Worm (Caenorhabditis elegans) whole organism, L2 larva: ENCODE measurements around the gene ddp-1.

Experiments used
- egl-27 ChIP-seq: sonication (generic microtip); optimal IDR thresholded peaks from 3 replicates; lab custom pipeline; 2017; ENCODE audit warnings: missing biosample characterization, missing genetic modification reagents, missing genetic modification characterization
- mdl-1 ChIP-seq, 2 experiments: fragments of 150-350 bp in 1 of 2; sonication (generic microtip) in 1 of 2; optimal IDR thresholded peaks; 2 replicates each; lab custom pipeline; 2017; ENCODE audit warnings: missing biosample characterization in 2 of 2, missing genetic modification characterization in 2 of 2
- nhr-237 ChIP-seq: fragments of 150-350 bp; optimal IDR thresholded peaks from 2 replicates; lab custom pipeline; 2014; ENCODE audit warnings: missing biosample characterization, missing genetic modification characterization
- snpc-4 ChIP-seq: fragments of 150-350 bp; optimal IDR thresholded peaks from 2 replicates; lab custom pipeline; 2014; ENCODE audit warnings: missing biosample characterization, missing genetic modification characterization
- unc-62 ChIP-seq: fragments of 150-350 bp; optimal IDR thresholded peaks from 2 replicates; lab custom pipeline; 2014; ENCODE audit warnings: missing biosample characterization, missing genetic modification reagents, missing genetic modification characterization

DNA sequence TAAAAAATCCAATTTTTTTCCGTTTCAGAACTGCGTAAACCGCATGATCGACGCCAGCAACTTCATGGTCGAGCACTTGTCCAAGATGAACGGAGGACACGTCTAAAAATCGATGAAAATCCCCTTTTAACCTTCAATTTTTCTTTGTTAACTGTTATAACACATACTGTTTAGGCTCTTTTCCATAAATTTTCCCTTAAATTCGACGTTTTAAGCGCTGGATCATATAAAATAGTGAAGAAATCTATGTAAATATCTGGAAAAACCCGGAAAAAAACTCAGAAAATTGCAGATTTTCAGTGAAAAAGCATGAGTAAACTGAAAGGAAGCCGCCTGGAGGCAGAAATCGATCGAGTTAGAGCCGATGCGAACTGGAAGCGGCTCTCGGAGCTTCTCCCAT lies 441 bp downstream of the ddp-1 start, which contains the start of gene ttc-7:
- no peak for TF ChIP-seq nhr-237 (tag; lab: Kevin White, UChicago)
- no peak for TF ChIP-seq egl-27 (tag; lab: Kevin White, UChicago)
- no peak for TF ChIP-seq snpc-4
- TF ChIP-seq unc-62 (GFP tag; lab: Kevin White, UChicago), result no peak
- TF ChIP-seq mdl-1 (tag; optimal IDR thresholded peaks at IDR 0.05; lab: Kevin White, UChicago), result no peak
